Worm (Caenorhabditis elegans) whole organism, late embryonic: ENCODE results near the gene Y94H6A.7.

Experiments used
- F13H6.1 ChIP-seq: sonication (generic microtip); optimal IDR thresholded peaks from 2 replicates; lab custom pipeline; 2016; ENCODE audit warnings: missing genetic modification characterization, missing compliant biosample characterization
- K02D7.2 ChIP-seq: sonication (generic microtip); optimal IDR thresholded peaks from 2 replicates; lab custom pipeline; 2017; ENCODE audit warnings: mild to moderate bottlenecking, missing genetic modification characterization, missing compliant biosample characterization
- T23F11.4 ChIP-seq: fragments of 200-800 bp; sonication (Bioruptor generic); optimal IDR thresholded peaks from 2 replicates; lab custom pipeline; 2018; ENCODE audit warnings: mild to moderate bottlenecking, missing genetic modification characterization, missing compliant biosample characterization
- ahr-1 ChIP-seq: sonication (generic microtip); optimal IDR thresholded peaks from 2 replicates; lab custom pipeline; 2016; ENCODE audit warnings: missing genetic modification characterization, missing compliant biosample characterization
- ama-1 ChIP-seq: fragments of 150-350 bp; optimal IDR thresholded peaks from 2 replicates; lab custom pipeline; 2014
- ceh-14 ChIP-seq: sonication (generic microtip); optimal IDR thresholded peaks from 2 replicates; lab custom pipeline; 2016; ENCODE audit warnings: missing genotype, missing genetic modification characterization, missing compliant biosample characterization
- ceh-18 ChIP-seq: sonication (generic microtip); optimal IDR thresholded peaks from 2 replicates; lab custom pipeline; 2016; ENCODE audit warnings: missing genetic modification characterization, missing compliant biosample characterization
- ceh-2 ChIP-seq: sonication (generic microtip); optimal IDR thresholded peaks from 2 replicates; lab custom pipeline; 2016; ENCODE audit warnings: missing genotype, missing genetic modification characterization, missing compliant biosample characterization
- ceh-22 ChIP-seq: sonication (generic microtip); optimal IDR thresholded peaks from 2 replicates; lab custom pipeline; 2017; ENCODE audit warnings: missing biosample characterization, missing genetic modification characterization
- ceh-24 ChIP-seq: sonication (generic microtip); optimal IDR thresholded peaks from 2 replicates; lab custom pipeline; 2016; ENCODE audit warnings: mild to moderate bottlenecking, missing genetic modification characterization, missing compliant biosample characterization
- ceh-31 ChIP-seq: sonication (generic microtip); optimal IDR thresholded peaks from 2 replicates; lab custom pipeline; 2016; ENCODE audit warnings: missing genetic modification characterization, missing compliant biosample characterization
- ceh-34 ChIP-seq: sonication (generic microtip); optimal IDR thresholded peaks from 2 replicates; lab custom pipeline; 2016; ENCODE audit warnings: mild to moderate bottlenecking, missing genetic modification characterization, missing compliant biosample characterization
- ceh-9 ChIP-seq: sonication (generic microtip); optimal IDR thresholded peaks from 2 replicates; lab custom pipeline; 2016; ENCODE audit warnings: mild to moderate bottlenecking, missing genetic modification characterization, inconsistent platforms, missing compliant biosample characterization
- che-1 ChIP-seq: sonication (generic microtip); optimal IDR thresholded peaks from 2 replicates; lab custom pipeline; 2016; ENCODE audit warnings: mild to moderate bottlenecking, missing genetic modification characterization, missing compliant biosample characterization
- dmd-4 ChIP-seq: sonication (generic microtip); optimal IDR thresholded peaks from 2 replicates; lab custom pipeline; 2016; ENCODE audit warnings: borderline replicate concordance, missing genetic modification characterization, missing compliant biosample characterization
- elt-2 ChIP-seq: sonication (generic microtip); optimal IDR thresholded peaks from 2 replicates; lab custom pipeline; 2016; ENCODE audit warnings: missing genetic modification reagents, missing genetic modification characterization, missing compliant biosample characterization
- fkh-6 ChIP-seq: sonication (generic microtip); optimal IDR thresholded peaks from 2 replicates; lab custom pipeline; 2016; ENCODE audit warnings: missing genetic modification characterization, missing compliant biosample characterization
- gmeb-2 ChIP-seq: sonication (generic microtip); optimal IDR thresholded peaks from 2 replicates; lab custom pipeline; 2016; ENCODE audit warnings: missing genetic modification characterization, inconsistent platforms, missing compliant biosample characterization
- lim-6 ChIP-seq: sonication (generic microtip); optimal IDR thresholded peaks from 2 replicates; lab custom pipeline; 2016; ENCODE audit warnings: missing genetic modification characterization, missing compliant biosample characterization
- lin-11 ChIP-seq: fragments of 200-800 bp; sonication (Bioruptor generic); optimal IDR thresholded peaks from 2 replicates; lab custom pipeline; 2018; ENCODE audit warnings: mild to moderate bottlenecking, missing genetic modification characterization, missing compliant biosample characterization
- madf-2 ChIP-seq: sonication (generic microtip); optimal IDR thresholded peaks from 2 replicates; lab custom pipeline; 2017; ENCODE audit warnings: missing genetic modification characterization, missing compliant biosample characterization
- mec-3 ChIP-seq: sonication (generic microtip); optimal IDR thresholded peaks from 2 replicates; lab custom pipeline; 2016; ENCODE audit warnings: borderline replicate concordance, missing genetic modification characterization, missing compliant biosample characterization
- nhr-232 ChIP-seq: sonication (generic microtip); optimal IDR thresholded peaks from 2 replicates; lab custom pipeline; 2016; ENCODE audit warnings: missing genetic modification characterization, missing compliant biosample characterization
- pag-3 ChIP-seq: sonication (generic microtip); optimal IDR thresholded peaks from 2 replicates; lab custom pipeline; 2016; ENCODE audit warnings: missing compliant biosample characterization, missing genetic modification characterization, borderline replicate concordance
- pat-9 ChIP-seq: fragments of 200-800 bp; sonication (Bioruptor generic); optimal IDR thresholded peaks from 2 replicates; lab custom pipeline; 2018; ENCODE audit warnings: mild to moderate bottlenecking, missing genetic modification characterization, moderate library complexity, missing compliant biosample characterization
- pax-1 ChIP-seq: fragments of 150-350 bp; optimal IDR thresholded peaks from 2 replicates; lab custom pipeline; 2014; ENCODE audit warnings: missing biosample characterization, missing genetic modification characterization
- pha-2 ChIP-seq: sonication (generic microtip); optimal IDR thresholded peaks from 2 replicates; lab custom pipeline; 2017; ENCODE audit warnings: mild to moderate bottlenecking, missing genetic modification characterization, missing compliant biosample characterization
- pha-4 ChIP-seq: fragments of 150-350 bp; optimal IDR thresholded peaks from 2 replicates; lab custom pipeline; 2018; ENCODE audit warnings: missing biosample characterization, missing genetic modification reagents, missing genetic modification characterization
- pqm-1 ChIP-seq: sonication (generic microtip); optimal IDR thresholded peaks from 2 replicates; lab custom pipeline; 2016; ENCODE audit warnings: missing genetic modification characterization, missing compliant biosample characterization
- pros-1 ChIP-seq: fragments of 150-350 bp; optimal IDR thresholded peaks from 2 replicates; lab custom pipeline; 2014; ENCODE audit warnings: missing biosample characterization, missing genetic modification reagents, missing genetic modification characterization
- ref-2 ChIP-seq: sonication (generic microtip); optimal IDR thresholded peaks from 2 replicates; lab custom pipeline; 2016; ENCODE audit warnings: missing genetic modification characterization, missing compliant biosample characterization
- sdc-2 ChIP-seq: sonication (generic microtip); optimal IDR thresholded peaks from 2 replicates; lab custom pipeline; 2016; ENCODE audit warnings: missing genotype, missing genetic modification characterization, missing compliant biosample characterization
- sox-2 ChIP-seq: fragments of 200-800 bp; sonication (Bioruptor generic); IDR thresholded peaks from 2 replicates; pipeline ENCODE4 v1.3.6; 2022; ENCODE audit warnings: missing genetic modification reagents, missing genetic modification characterization, missing compliant biosample characterization
- syd-9 ChIP-seq: sonication (generic microtip); optimal IDR thresholded peaks from 2 replicates; lab custom pipeline; 2016; ENCODE audit warnings: mild to moderate bottlenecking, missing genetic modification characterization, moderate library complexity, missing compliant biosample characterization
- tbx-2 ChIP-seq: sonication (generic microtip); optimal IDR thresholded peaks from 2 replicates; lab custom pipeline; 2016; ENCODE audit warnings: missing genetic modification characterization, missing compliant biosample characterization
- tbx-7 ChIP-seq: sonication (generic microtip); optimal IDR thresholded peaks from 2 replicates; lab custom pipeline; 2016; ENCODE audit warnings: missing genotype, missing genetic modification characterization, missing compliant biosample characterization
- unc-42 ChIP-seq: sonication (generic microtip); optimal IDR thresholded peaks from 2 replicates; lab custom pipeline; 2016; ENCODE audit warnings: missing genotype, missing genetic modification characterization, missing compliant biosample characterization
- unc-55 ChIP-seq: sonication (generic microtip); optimal IDR thresholded peaks from 2 replicates; lab custom pipeline; 2017; ENCODE audit warnings: missing biosample characterization, missing genetic modification reagents, missing genetic modification characterization
- unc-86 ChIP-seq: sonication (generic microtip); optimal IDR thresholded peaks from 2 replicates; lab custom pipeline; 2016; ENCODE audit warnings: missing genetic modification characterization, missing compliant biosample characterization
- zip-5 ChIP-seq: sonication (generic microtip); optimal IDR thresholded peaks from 2 replicates; lab custom pipeline; 2016; ENCODE audit warnings: missing genetic modification characterization, missing compliant biosample characterization
- ztf-16 ChIP-seq: sonication (generic microtip); optimal IDR thresholded peaks from 2 replicates; lab custom pipeline; 2017; ENCODE audit warnings: missing genetic modification characterization, missing compliant biosample characterization

The Y94H6A.7 gene

ce11 chrIV:2759163-2759562 is 42.8 kb upstream of the Y94H6A.7 start, which contains the start of gene Y54G2A.38:
TSS of gene Y54G2A.38 (plus strand) at chrIV:2759463.
- no peak for TF ChIP-seq zip-5 (tag; lab: Kevin White, UChicago)
- no peak for TF ChIP-seq K02D7.2 (tag; lab: Kevin White, UChicago)
- no peak for TF ChIP-seq nhr-232 (tag; lab: Kevin White, UChicago)
- no peak for TF ChIP-seq pros-1 (tag; lab: Kevin White, UChicago)
- no peak for TF ChIP-seq pha-2 (tag; lab: Kevin White, UChicago)
- no peak for TF ChIP-seq unc-42 (tag; lab: Kevin White, UChicago)
- no peak for TF ChIP-seq ceh-2 (tag; lab: Kevin White, UChicago)
- no peak for TF ChIP-seq ztf-16 (tag; lab: Kevin White, UChicago)
- TF ChIP-seq ama-1 (lab: Kevin White, UChicago) = no peak
- TF ChIP-seq sox-2 = no peak
- TF ChIP-seq unc-55 (GFP tag; lab: Kevin White, UChicago) = no peak
- TF ChIP-seq gmeb-2 (tag; lab: Kevin White, UChicago) = no peak

ce11 chrIV:2758079-2758478 is 41.7 kb upstream of the Y94H6A.7 start:
- TF ChIP-seq ceh-31 (no peak), pat-9 (no peak), syd-9 (tag; lab: Kevin White, UChicago) (no peak), fkh-6 (tag; lab: Kevin White, UChicago) (no peak), ceh-14 (tag; lab: Kevin White, UChicago) (no peak), dmd-4 (no peak), ceh-24 (tag; lab: Kevin White, UChicago) (no peak), pha-2 (tag; lab: Kevin White, UChicago) (no peak), elt-2 (tag; lab: Kevin White, UChicago) (no peak), ref-2 (tag; lab: Kevin White, UChicago) (no peak), ceh-22 (tag; lab: Kevin White, UChicago) (no peak), ceh-18 (tag; lab: Kevin White, UChicago) (no peak), T23F11.4 (GFP tag; lab: Kevin White, UChicago) (no peak), lim-6 (tag; lab: Kevin White, UChicago) (no peak), ceh-34 (no peak), unc-86 (tag; lab: Kevin White, UChicago) (no peak)

ce11 chrIV:2753541-2753940 is 37.2 kb upstream of the Y94H6A.7 start:
- no peak for TF ChIP-seq tbx-7
- TF ChIP-seq gmeb-2 (tag; lab: Kevin White, UChicago) = no peak
- no peak for TF ChIP-seq unc-86 (tag; lab: Kevin White, UChicago)
- TF ChIP-seq, all 69 proteins: peak for 0

- TF ChIP-seq che-1 (tag; lab: Kevin White, UChicago) (no peak), pha-2 (tag; lab: Kevin White, UChicago) (no peak), nhr-232 (tag; lab: Kevin White, UChicago) (no peak), lin-11 (tag; lab: Kevin White, UChicago) (no peak), pha-4 (tag; lab: Kevin White, UChicago) (no peak), ceh-24 (tag; lab: Kevin White, UChicago) (no peak), pax-1 (no peak), zip-5 (tag; lab: Kevin White, UChicago) (no peak), pqm-1 (tag; lab: Kevin White, UChicago) (no peak), unc-86 (tag; lab: Kevin White, UChicago) (no peak), tbx-2 (tag; lab: Kevin White, UChicago) (no peak), F13H6.1 (tag; lab: Kevin White, UChicago) (no peak), madf-2 (tag; lab: Kevin White, UChicago) (no peak), mec-3 (tag; lab: Kevin White, UChicago) (no peak), ceh-9 (no peak), sdc-2 (tag; lab: Kevin White, UChicago) (no peak), pag-3 (tag; lab: Kevin White, UChicago) (no peak), pat-9 (no peak), fkh-6 (tag; lab: Kevin White, UChicago) (no peak), ahr-1 (tag; lab: Kevin White, UChicago) (no peak)
- TF ChIP-seq, all 69 proteins: peak for 0
Observed at ce11 chrIV:2751568-2751967, 35.2 kb upstream of the Y94H6A.7 start, which contains the start of gene Y54G2A.41. TSS of gene Y54G2A.41 (plus strand) at chrIV:2751868.
